Worm (Caenorhabditis elegans) whole organism, L4 larva: ENCODE measurements around the gene K06H7.1.
A peak's percentile ranks its signal among the peaks of the same experiment; 100 is the strongest.

ENCODE experiments used
- D1046.2 ChIP-seq: fragments of 200-800 bp; sonication (Bioruptor generic); IDR thresholded peaks from 2 replicates; pipeline ENCODE4 v1.3.6; 2022; ENCODE audit warnings: missing genetic modification characterization, missing compliant biosample characterization
- F26F4.8 ChIP-seq: fragments of 200-800 bp; sonication (Bioruptor generic); conservative IDR thresholded peaks from 2 replicates; pipeline ENCODE4 v1.3.6; 2022; ENCODE audit warnings: missing genetic modification characterization, missing compliant biosample characterization
- Y105C5A.15 ChIP-seq: fragments of 200-800 bp; sonication (Bioruptor generic); IDR thresholded peaks from 2 replicates; pipeline ENCODE4 v1.3.6; 2022; ENCODE audit warnings: missing genetic modification characterization, missing compliant biosample characterization
- Y48G9A.11 ChIP-seq: fragments of 200-800 bp; sonication (Bioruptor generic); IDR thresholded peaks from 2 replicates; pipeline ENCODE4 v1.3.6; 2022; ENCODE audit warnings: missing genetic modification reagents, missing genetic modification characterization, missing compliant biosample characterization
- Y75B8A.6 ChIP-seq: fragments of 200-800 bp; sonication (Bioruptor generic); IDR thresholded peaks from 2 replicates; pipeline ENCODE4 v1.3.6; 2022; ENCODE audit warnings: missing genetic modification reagents, missing genetic modification characterization, missing compliant biosample characterization
- ZK337.2 ChIP-seq: fragments of 200-800 bp; sonication (Bioruptor generic); IDR thresholded peaks from 2 replicates; pipeline ENCODE4 v1.3.6; 2022; ENCODE audit warnings: missing genetic modification reagents, missing genetic modification characterization, missing compliant biosample characterization
- aha-1 ChIP-seq: fragments of 150-350 bp; peaks from one replicate; lab custom pipeline; 2014; ENCODE audit warnings: missing biosample characterization, missing genetic modification characterization
- aly-2 ChIP-seq: sonication (generic microtip); optimal IDR thresholded peaks from 2 replicates; lab custom pipeline; 2018; ENCODE audit warnings: missing biosample characterization, missing genetic modification characterization
- arid-1 ChIP-seq: fragments of 200-800 bp; sonication (Bioruptor generic); conservative IDR thresholded peaks from 2 replicates; pipeline ENCODE4 v1.3.6; 2022; ENCODE audit warnings: missing genetic modification reagents, missing genetic modification characterization, missing compliant biosample characterization
- ceh-32 ChIP-seq: sonication (generic microtip); optimal IDR thresholded peaks from 2 replicates; lab custom pipeline; 2016; ENCODE audit warnings: mild to moderate bottlenecking, missing genetic modification characterization, missing compliant biosample characterization; ENCODE audit not compliant: poor library complexity
- ceh-44 ChIP-seq: fragments of 200-800 bp; sonication (Bioruptor generic); IDR thresholded peaks from 2 replicates; pipeline ENCODE4 v1.3.6; 2022; ENCODE audit warnings: missing genetic modification reagents, missing genetic modification characterization, missing compliant biosample characterization
- dmd-6 ChIP-seq: fragments of 200-800 bp; sonication (Bioruptor generic); IDR thresholded peaks from 2 replicates; pipeline ENCODE4 v1.3.6; 2022; ENCODE audit warnings: missing genetic modification reagents, missing genetic modification characterization, missing compliant biosample characterization
- dmd-8 ChIP-seq: fragments of 200-800 bp; sonication (Bioruptor generic); IDR thresholded peaks from 2 replicates; pipeline ENCODE4 v1.3.6; 2022; ENCODE audit warnings: missing genetic modification characterization, missing compliant biosample characterization
- dpl-1 ChIP-seq: fragments of 150-350 bp; optimal IDR thresholded peaks from 2 replicates; lab custom pipeline; 2014; ENCODE audit warnings: missing biosample characterization, missing genetic modification reagents, missing genetic modification characterization
- duxl-1 ChIP-seq: sonication (generic microtip); optimal IDR thresholded peaks from 2 replicates; lab custom pipeline; 2016; ENCODE audit warnings: mild to moderate bottlenecking, missing genetic modification characterization, moderate library complexity, missing compliant biosample characterization; ENCODE audit not compliant: poor library complexity
- dve-1 ChIP-seq: sonication (generic microtip); optimal IDR thresholded peaks from 2 replicates; lab custom pipeline; 2017; ENCODE audit warnings: antibody characterized with exemption, mild to moderate bottlenecking, missing genetic modification characterization, missing compliant biosample characterization; ENCODE audit not compliant: insufficient read depth
- egl-27 ChIP-seq: sonication (generic microtip); optimal IDR thresholded peaks from 3 replicates; lab custom pipeline; 2017; ENCODE audit warnings: missing biosample characterization, missing genetic modification reagents, missing genetic modification characterization
- egl-43 ChIP-seq: fragments of 200-800 bp; sonication (Bioruptor generic); IDR thresholded peaks from 2 replicates; pipeline ENCODE4 v1.3.6; 2022; ENCODE audit warnings: missing genetic modification reagents, missing genetic modification characterization, missing compliant biosample characterization
- fkh-10 ChIP-seq: fragments of 150-350 bp; optimal IDR thresholded peaks from 2 replicates; lab custom pipeline; 2014; ENCODE audit warnings: missing biosample characterization, missing genetic modification reagents, missing genetic modification characterization
- hmg-1.1 ChIP-seq: fragments of 200-800 bp; sonication (Bioruptor generic); IDR thresholded peaks from 2 replicates; pipeline ENCODE4 v1.3.6; 2022; ENCODE audit warnings: missing genetic modification reagents, missing genetic modification characterization, missing compliant biosample characterization
- lim-7 ChIP-seq: fragments of 200-800 bp; sonication (Bioruptor generic); IDR thresholded peaks from 2 replicates; pipeline ENCODE4 v1.3.6; 2022; ENCODE audit warnings: missing genetic modification characterization, missing compliant biosample characterization
- lin-38 ChIP-seq: fragments of 200-800 bp; sonication (Bioruptor generic); IDR thresholded peaks from 2 replicates; pipeline ENCODE4 v1.3.6; 2022; ENCODE audit warnings: missing genetic modification reagents, missing genetic modification characterization, missing compliant biosample characterization
- madf-5 ChIP-seq, 2 experiments: fragments of 200-800 bp; sonication (Bioruptor generic); IDR thresholded peaks; 2 replicates each; pipeline ENCODE4 v1.3.6; 2022; ENCODE audit warnings: missing compliant biosample characterization in 2 of 2, missing genetic modification characterization in 2 of 2
- mes-2 ChIP-seq: sonication (generic microtip); optimal IDR thresholded peaks from 2 replicates; lab custom pipeline; 2016; ENCODE audit warnings: missing genotype, mild to moderate bottlenecking, missing genetic modification characterization, missing compliant biosample characterization; ENCODE audit not compliant: poor library complexity, severe bottlenecking
- mxl-2 ChIP-seq: fragments of 200-800 bp; sonication (Bioruptor generic); conservative IDR thresholded peaks from 2 replicates; pipeline ENCODE4 v1.3.6; 2022; ENCODE audit warnings: missing genetic modification reagents, missing genetic modification characterization, missing compliant biosample characterization
- mxl-3 ChIP-seq: fragments of 200-800 bp; sonication (Bioruptor generic); optimal IDR thresholded peaks from 2 replicates; lab custom pipeline; 2018; ENCODE audit warnings: mild to moderate bottlenecking, missing genetic modification characterization, missing compliant biosample characterization
- nhr-25 ChIP-seq: sonication (generic microtip); optimal IDR thresholded peaks from 2 replicates; lab custom pipeline; 2017; ENCODE audit warnings: missing genetic modification characterization, mild to moderate bottlenecking, missing compliant biosample characterization, antibody characterized with exemption, moderate library complexity, borderline replicate concordance; ENCODE audit not compliant: insufficient read depth
- nhr-6 ChIP-seq: fragments of 150-350 bp; optimal IDR thresholded peaks from 2 replicates; lab custom pipeline; 2014; ENCODE audit warnings: missing biosample characterization, missing genetic modification characterization
- nhr-76 ChIP-seq: fragments of 150-350 bp; optimal IDR thresholded peaks from 2 replicates; lab custom pipeline; 2014; ENCODE audit warnings: missing biosample characterization, missing genetic modification characterization
- pha-4 ChIP-seq, 2 experiments: fragments of 150-350 bp in 1 of 2; fragments of 200-800 bp in 1 of 2; sonication (Bioruptor generic) in 1 of 2; IDR thresholded peaks in 1 of 2; optimal IDR thresholded peaks in 1 of 2; 2 replicates each; pipeline versions ENCODE4 v1.3.6 to Lab custom; 2014 to 2022; ENCODE audit warnings: missing genetic modification characterization in 2 of 2, missing genetic modification reagents in 2 of 2, missing biosample characterization in 1 of 2, missing compliant biosample characterization in 1 of 2
- php-3 ChIP-seq: fragments of 200-800 bp; sonication (Bioruptor generic); IDR thresholded peaks from 2 replicates; pipeline ENCODE4 v1.3.6; 2022; ENCODE audit warnings: missing genetic modification reagents, missing genetic modification characterization, missing compliant biosample characterization
- snpc-4 ChIP-seq: fragments of 150-350 bp; optimal IDR thresholded peaks from 2 replicates; lab custom pipeline; 2014; ENCODE audit warnings: missing biosample characterization, missing genetic modification characterization
- tra-1 ChIP-seq: fragments of 200-800 bp; sonication (Bioruptor generic); IDR thresholded peaks from 2 replicates; pipeline ENCODE4 v1.3.6; 2022; ENCODE audit warnings: missing genetic modification reagents, missing genetic modification characterization, missing compliant biosample characterization
- unc-62 ChIP-seq, 3 experiments: fragments of 150-350 bp in 1 of 3; sonication (generic microtip); optimal IDR thresholded peaks in 2 of 3; peaks in 1 of 3; 1 replicate in 1 of 3; 2 replicates in 2 of 3; lab custom pipeline; 2014 to 2017; ENCODE audit warnings: missing biosample characterization in 3 of 3, missing genetic modification characterization in 3 of 3, missing genetic modification reagents in 3 of 3, missing genotype in 1 of 3
- vab-7 ChIP-seq: fragments of 200-800 bp; sonication (Bioruptor generic); IDR thresholded peaks from 2 replicates; pipeline ENCODE4 v1.3.6; 2022; ENCODE audit warnings: missing genetic modification reagents, missing genetic modification characterization, missing compliant biosample characterization
- ztf-11 ChIP-seq: fragments of 150-350 bp; optimal IDR thresholded peaks from 2 replicates; lab custom pipeline; 2014; ENCODE audit warnings: missing biosample characterization, missing genetic modification characterization

K06H7.1 gene

ce11 chrIII:8067798-8068197 is 31.3 kb upstream of the K06H7.1 start:
- TF ChIP-seq snpc-4 (tag; lab: Kevin White, UChicago) (no peak), egl-27 (tag; lab: Kevin White, UChicago) (no peak), fkh-10 (GFP tag; lab: Kevin White, UChicago) (no peak), mxl-2 (GFP tag; lab: Robert Waterston, UW) (no peak), aha-1 (peak; percentile 93)

ce11 chrIII:8069206-8069605 is 29.9 kb upstream of the K06H7.1 start:
- TF ChIP-seq mes-2, result peak; percentile 55
- no peak for TF ChIP-seq fkh-10 (GFP tag; lab: Kevin White, UChicago)
- no peak for TF ChIP-seq mxl-3 (GFP tag; lab: Kevin White, UChicago)
- no peak for TF ChIP-seq pha-4 (GFP tag; IDR thresholded peaks at IDR 0.05; lab: Robert Waterston, UW)
- no peak for TF ChIP-seq pha-4 (tag; optimal IDR thresholded peaks at IDR 0.05; lab: Kevin White, UChicago)
- TF ChIP-seq egl-43 (GFP tag; lab: Robert Waterston, UW), result peak; percentile 48; the same call in 1 of the 2 replicates
- TF ChIP-seq ztf-11 (tag; lab: Kevin White, UChicago), result no peak
- TF ChIP-seq Y105C5A.15 (GFP tag; lab: Robert Waterston, UW), result 0 out of 2 replicates have a peak, but pooled peaks have one; percentile 41
- TF ChIP-seq php-3 (GFP tag; lab: Robert Waterston, UW), result no peak
- no peak for TF ChIP-seq dpl-1
- peak; percentile 14 for TF ChIP-seq duxl-1 (tag; lab: Kevin White, UChicago)
- 0 out of 2 replicates have a peak, but pooled peaks have one; percentile 53 for TF ChIP-seq D1046.2 (GFP tag; lab: Robert Waterston, UW)
- TF ChIP-seq Y75B8A.6 (GFP tag; lab: Robert Waterston, UW), result no peak
- TF ChIP-seq ceh-44, result no peak
- no peak for TF ChIP-seq dve-1 (tag; lab: Kevin White, UChicago)
- TF ChIP-seq dmd-6 (GFP tag; lab: Robert Waterston, UW), result no peak
- TF ChIP-seq ceh-32 (tag; lab: Kevin White, UChicago), result no peak
- TF ChIP-seq dmd-8 (GFP tag; lab: Robert Waterston, UW), result 0 out of 2 replicates have a peak, but pooled peaks have one; percentile 57
- TF ChIP-seq lin-38 (GFP tag; lab: Robert Waterston, UW), result no peak
- peak; percentile 38; the same call in 1 of the 2 replicates for TF ChIP-seq vab-7 (GFP tag; lab: Robert Waterston, UW)
- no peak for TF ChIP-seq nhr-25 (tag; lab: Kevin White, UChicago)
- TF ChIP-seq aly-2 (tag; lab: Kevin White, UChicago), result no peak
- TF ChIP-seq ZK337.2 (GFP tag; lab: Robert Waterston, UW), result no peak
- peak; percentile 50; the same call in 1 of the 2 replicates for TF ChIP-seq lim-7 (GFP tag; lab: Robert Waterston, UW)
- TF ChIP-seq unc-62 (GFP tag; optimal IDR thresholded peaks at IDR 0.05 in 1 of 2; lab: Kevin White, UChicago), result peak in 1 of 2 experiments; percentile 95
- no peak for TF ChIP-seq unc-62 (tag; optimal IDR thresholded peaks at IDR 0.05; lab: Kevin White, UChicago)
- TF ChIP-seq hmg-1.1 (GFP tag; lab: Robert Waterston, UW), result no peak
- no peak for TF ChIP-seq tra-1 (GFP tag; lab: Robert Waterston, UW)
- TF ChIP-seq madf-5 (GFP tag; IDR thresholded peaks at IDR 0.05; lab: Robert Waterston, UW), result 0 out of 4 replicates have a peak, but pooled peaks have one; percentile 10 to 15
- 0 out of 2 replicates have a peak, but pooled peaks have one; percentile 28 for TF ChIP-seq Y48G9A.11 (GFP tag; lab: Robert Waterston, UW)
- TF ChIP-seq snpc-4 (tag; lab: Kevin White, UChicago), result peak; percentile 39
- 0 out of 2 replicates have a peak, but pooled peaks have one; percentile 23 for TF ChIP-seq arid-1 (GFP tag; lab: Robert Waterston, UW)
- peak; percentile 71; the same call in 1 of the 2 replicates for TF ChIP-seq F26F4.8 (GFP tag; lab: Robert Waterston, UW)

- TF ChIP-seq nhr-6 (no peak), unc-62 (GFP tag; optimal IDR thresholded peaks at IDR 0.05 in 1 of 2; lab: Kevin White, UChicago) (peak in 1 of 2 experiments; percentile 97), unc-62 (tag; optimal IDR thresholded peaks at IDR 0.05; lab: Kevin White, UChicago) (no peak), nhr-76 (tag; lab: Kevin White, UChicago) (no peak)
These were observed 21.9 kb upstream of the K06H7.1 start for ce11 chrIII:8077180-8077579.
